Worm (Caenorhabditis elegans): ENCODE results near the gene R186.3.

R186.3 gene

ce11 chrV:12952287-12952686 lies 14.7 kb downstream of the R186.3 start, which contains the start of gene pqn-68:
Gene pqn-68 (plus strand): TSS chrV:12952636.
- TF ChIP-seq nfyb-1 (GFP tag; IDR thresholded peaks at IDR 0.05) (0 out of 2 replicates have a peak, but pooled peaks have one; percentile 22), attf-3 (GFP tag; conservative IDR thresholded peaks at IDR 0.05) (peak; percentile 91), mcd-1 (GFP tag; IDR thresholded peaks at IDR 0.05) (0 out of 2 replicates have a peak, but pooled peaks have one; percentile 24), let-607 (tag; optimal IDR thresholded peaks at IDR 0.05) (peak; percentile 61 to 62), bed-2 (GFP tag; IDR thresholded peaks at IDR 0.05) (no peak)

- TF ChIP-seq T26A5.8 (tag; optimal IDR thresholded peaks at IDR 0.05) (no peak), hmg-1.2 (GFP tag; IDR thresholded peaks at IDR 0.05) (peak; percentile 81; the same call in 1 of the 2 replicates), let-607 (tag; optimal IDR thresholded peaks at IDR 0.05) (peak; percentile 86 to 92), repo-1 (tag; optimal IDR thresholded peaks at IDR 0.05) (no peak), chd-7 (tag; optimal IDR thresholded peaks at IDR 0.05) (no peak), attf-3 (GFP tag; conservative IDR thresholded peaks at IDR 0.05) (peak; percentile 81), ztf-26 (tag; optimal IDR thresholded peaks at IDR 0.05) (no peak), nhr-80 (tag; optimal IDR thresholded peaks at IDR 0.05) (peak; percentile 51), efl-1 (GFP tag; optimal IDR thresholded peaks at IDR 0.05) (peak; percentile 19), attf-5 (GFP tag; optimal IDR thresholded peaks at IDR 0.05) (peak; percentile 68), mcd-1 (GFP tag; IDR thresholded peaks at IDR 0.05) (peak; percentile 35; the same call in 1 of the 2 replicates), dox-1 (GFP tag; IDR thresholded peaks at IDR 0.05) (peak; percentile 37; the same call in 1 of the 2 replicates), snpc-4 (GFP tag; optimal IDR thresholded peaks at IDR 0.05) (no peak), snpc-4 (tag; optimal IDR thresholded peaks at IDR 0.05) (peak in 1 of 4 experiments; percentile 33)
These were observed 16.0 kb downstream of the R186.3 start, which contains the start of the genes T16G1.9 and T16G1.18 for ce11 chrV:12950812-12951528. Gene T16G1.9 (minus strand): TSS chrV:12950862. Gene T16G1.18 (plus strand): TSS chrV:12951304.

ce11 chrV:12949607-12950006 lies 17.4 kb downstream of the R186.3 start, which contains the start of gene T16G1.13:
Gene T16G1.13 (plus strand): TSS chrV:12949907.
- no peak for TF ChIP-seq B0019.2 (GFP tag; conservative IDR thresholded peaks at IDR 0.05)
- TF ChIP-seq F49E8.2 (tag; optimal IDR thresholded peaks at IDR 0.05; ENCODE audit: insufficient read depth), result no peak
- no peak for TF ChIP-seq F57A8.1 (GFP tag; optimal IDR thresholded peaks at IDR 0.05)
- no peak for TF ChIP-seq chd-7 (tag; optimal IDR thresholded peaks at IDR 0.05)
- no peak for TF ChIP-seq hsf-1 (GFP tag; IDR thresholded peaks at IDR 0.05)
- no peak for TF ChIP-seq athp-1 (tag; optimal IDR thresholded peaks at IDR 0.05)
- no peak for TF ChIP-seq fkh-3 (tag; optimal IDR thresholded peaks at IDR 0.05)
- no peak for TF ChIP-seq ekl-4 (GFP tag; IDR thresholded peaks at IDR 0.05)
- TF ChIP-seq mxl-1 (tag; optimal IDR thresholded peaks at IDR 0.05), result no peak
- TF ChIP-seq ztf-3 (GFP tag; optimal IDR thresholded peaks at IDR 0.05), result no peak
- TF ChIP-seq attf-5 (GFP tag; optimal IDR thresholded peaks at IDR 0.05), result no peak
- no peak for TF ChIP-seq K12H6.12 (tag; optimal IDR thresholded peaks at IDR 0.05)
- TF ChIP-seq ZK185.1 (tag; optimal IDR thresholded peaks at IDR 0.05; ENCODE audit: poor library complexity, severe bottlenecking), result no peak
- TF ChIP-seq F23B12.7 (tag; optimal IDR thresholded peaks at IDR 0.05; ENCODE audit: insufficient read depth), result no peak
- TF ChIP-seq mcd-1 (GFP tag; IDR thresholded peaks at IDR 0.05), result no peak
- no peak for TF ChIP-seq ceh-79 (tag; optimal IDR thresholded peaks at IDR 0.05)
- no peak for TF ChIP-seq madf-6 (GFP tag; IDR thresholded peaks at IDR 0.05)

ce11 chrV:12944775-12945174 lies 22.2 kb downstream of the R186.3 start, which contains the start of gene grl-2:
Gene grl-2 (plus strand): TSS chrV:12945075.
- no peak for TF ChIP-seq ceh-40 (GFP tag; IDR thresholded peaks at IDR 0.05)
- no peak for TF ChIP-seq snpc-4 (GFP tag; optimal IDR thresholded peaks at IDR 0.05)
- no peak for TF ChIP-seq snpc-4 (tag; optimal IDR thresholded peaks at IDR 0.05)
- TF ChIP-seq F39B2.1 (GFP tag; IDR thresholded peaks at IDR 0.05), result no peak
- TF ChIP-seq F57A8.1 (GFP tag; optimal IDR thresholded peaks at IDR 0.05), result no peak
- no peak for TF ChIP-seq tlf-1 (GFP tag; optimal IDR thresholded peaks at IDR 0.05)
- TF ChIP-seq mcd-1 (GFP tag; IDR thresholded peaks at IDR 0.05), result no peak
- TF ChIP-seq snpc-1.1 (tag; optimal IDR thresholded peaks at IDR 0.05; ENCODE audit: insufficient read depth), result no peak
- no peak for TF ChIP-seq ztf-26 (tag; optimal IDR thresholded peaks at IDR 0.05)
- TF ChIP-seq madf-6 (GFP tag; IDR thresholded peaks at IDR 0.05), result no peak
- TF ChIP-seq B0019.2 (GFP tag; conservative IDR thresholded peaks at IDR 0.05), result no peak
- no peak for TF ChIP-seq F52B5.7 (tag; optimal IDR thresholded peaks at IDR 0.05)
- TF ChIP-seq nfyb-1 (GFP tag; IDR thresholded peaks at IDR 0.05), result no peak

Data from whole organism, young adult.